Fruit fly (Drosophila melanogaster) whole organism, embryonic: ENCODE data around the gene CG32182.
A peak's percentile ranks its signal among the peaks of the same experiment; 100 is the strongest.

ENCODE experiments used
- Adf1 ChIP-seq: fragments of 200-800 bp; sonication (Bioruptor generic); IDR thresholded peaks from 2 replicates; pipeline ENCODE4 v1.3.6; 2022; ENCODE audit warnings: missing biosample characterization, missing genetic modification characterization
- Bteb2 ChIP-seq: fragments of 200-800 bp; sonication (Bioruptor generic); optimal IDR thresholded peaks from 2 replicates; lab custom pipeline; 2016; ENCODE audit warnings: missing biosample characterization, missing genetic modification characterization
- CG11398 ChIP-seq: fragments of 200-800 bp; sonication (Bioruptor generic); optimal IDR thresholded peaks from 2 replicates; lab custom pipeline; 2016; ENCODE audit warnings: missing biosample characterization, missing genetic modification characterization
- CG12391 ChIP-seq: fragments of 200-800 bp; sonication (Bioruptor generic); optimal IDR thresholded peaks from 3 replicates; lab custom pipeline; 2018; ENCODE audit warnings: missing biosample characterization, mild to moderate bottlenecking, missing genetic modification characterization, moderate library complexity
- CG14014 ChIP-seq: fragments of 200-800 bp; sonication (Bioruptor generic); IDR thresholded peaks from 2 replicates; pipeline ENCODE4 v1.3.6; 2022; ENCODE audit warnings: missing biosample characterization, missing genetic modification characterization
- CG14860 ChIP-seq: fragments of 200-800 bp; sonication (Bioruptor generic); IDR thresholded peaks from 3 replicates; pipeline ENCODE4 v1.3.6; 2022; ENCODE audit warnings: missing biosample characterization, missing genetic modification characterization; ENCODE audit not compliant: partially characterized antibody
- CG15073 ChIP-seq: fragments of 200-800 bp; sonication (Bioruptor generic); optimal IDR thresholded peaks from 2 replicates; lab custom pipeline; 2016; ENCODE audit warnings: missing biosample characterization, missing genetic modification characterization
- CG18011 ChIP-seq: fragments of 200-800 bp; sonication (Bioruptor generic); optimal IDR thresholded peaks from 2 replicates; lab custom pipeline; 2017; ENCODE audit warnings: missing biosample characterization, missing genetic modification characterization, mild to moderate bottlenecking, moderate library complexity, missing genotype
- CG2875 ChIP-seq: fragments of 200-800 bp; sonication (Bioruptor generic); optimal IDR thresholded peaks from 2 replicates; lab custom pipeline; 2017; ENCODE audit warnings: missing biosample characterization, mild to moderate bottlenecking, missing genetic modification characterization, missing genetic modification reagents
- CG31365 ChIP-seq: fragments of 200-800 bp; sonication (Bioruptor generic); optimal IDR thresholded peaks from 2 replicates; lab custom pipeline; 2018; ENCODE audit warnings: missing biosample characterization, mild to moderate bottlenecking, missing genetic modification characterization
- CG34376 ChIP-seq: fragments of 200-800 bp; sonication (Bioruptor generic); optimal IDR thresholded peaks from 2 replicates; lab custom pipeline; 2018; ENCODE audit warnings: missing biosample characterization, mild to moderate bottlenecking, missing genetic modification characterization
- CG42726 ChIP-seq: fragments of 200-800 bp; sonication (Bioruptor generic); IDR thresholded peaks from 2 replicates; pipeline ENCODE4 v1.3.6; 2022; ENCODE audit warnings: missing biosample characterization, missing genetic modification characterization; ENCODE audit not compliant: partially characterized antibody
- CG6813 ChIP-seq: fragments of 200-800 bp; sonication (Bioruptor generic); optimal IDR thresholded peaks from 2 replicates; lab custom pipeline; 2017; ENCODE audit warnings: missing biosample characterization, missing genetic modification characterization, mild to moderate bottlenecking, moderate library complexity, missing genetic modification reagents
- CG6854 ChIP-seq: fragments of 200-800 bp; sonication (Bioruptor generic); optimal IDR thresholded peaks from 3 replicates; lab custom pipeline; 2017; ENCODE audit warnings: missing biosample characterization, mild to moderate bottlenecking, missing genetic modification characterization
- CG7963 ChIP-seq: fragments of 200-800 bp; sonication (Bioruptor generic); IDR thresholded peaks from 3 replicates; pipeline ENCODE4 v1.3.6; 2022; ENCODE audit warnings: missing biosample characterization, missing genetic modification characterization; ENCODE audit not compliant: partially characterized antibody
- CG9817 ChIP-seq: fragments of 200-800 bp; sonication (Bioruptor generic); optimal IDR thresholded peaks from 2 replicates; lab custom pipeline; 2018; ENCODE audit warnings: missing biosample characterization, mild to moderate bottlenecking, missing genetic modification characterization, moderate library complexity
- Dfd ChIP-seq, 2 experiments: fragments of >200 bp; optimal IDR thresholded peaks; 2 replicates each; lab custom pipeline; 2017; ENCODE audit warnings: missing biosample characterization in 2 of 2, missing genetic modification characterization in 2 of 2
- Dip3 ChIP-seq: fragments of 200-800 bp; sonication (Bioruptor generic); optimal IDR thresholded peaks from 3 replicates; lab custom pipeline; 2016; ENCODE audit warnings: missing biosample characterization, missing genetic modification characterization
- Doc2 ChIP-seq: fragments of 200-800 bp; sonication (Bioruptor generic); IDR thresholded peaks from 2 replicates; pipeline ENCODE4 v1.3.6; 2022; ENCODE audit warnings: missing biosample characterization, missing genetic modification characterization
- Dp ChIP-seq: fragments of 200-800 bp; sonication (Bioruptor generic); optimal IDR thresholded peaks from 2 replicates; lab custom pipeline; 2018; ENCODE audit warnings: missing biosample characterization, mild to moderate bottlenecking, missing genetic modification characterization, moderate library complexity
- Fer2 ChIP-seq: fragments of 200-800 bp; sonication (Bioruptor generic); optimal IDR thresholded peaks from 2 replicates; lab custom pipeline; 2018; ENCODE audit warnings: missing biosample characterization, mild to moderate bottlenecking, missing genetic modification characterization, moderate library complexity
- H15 ChIP-seq: fragments of 200-800 bp; sonication (Bioruptor generic); IDR thresholded peaks from 3 replicates; pipeline ENCODE4 v1.3.6; 2022; ENCODE audit warnings: missing biosample characterization, missing genetic modification characterization
- HmgZ ChIP-seq: fragments of 200-800 bp; sonication (Bioruptor generic); optimal IDR thresholded peaks from 2 replicates; lab custom pipeline; 2018; ENCODE audit warnings: missing biosample characterization, mild to moderate bottlenecking, missing genetic modification characterization
- Hmx ChIP-seq: fragments of 200-800 bp; sonication (Bioruptor generic); optimal IDR thresholded peaks from 2 replicates; lab custom pipeline; 2016; ENCODE audit warnings: missing biosample characterization, missing genetic modification characterization
- MTF-1 ChIP-seq: fragments of 200-800 bp; sonication (Bioruptor generic); optimal IDR thresholded peaks from 2 replicates; lab custom pipeline; 2018; ENCODE audit warnings: missing biosample characterization, mild to moderate bottlenecking, missing genetic modification characterization, borderline replicate concordance
- Max ChIP-seq: fragments of 200-800 bp; sonication (Bioruptor generic); optimal IDR thresholded peaks from 2 replicates; lab custom pipeline; 2016; ENCODE audit warnings: missing biosample characterization, mild to moderate bottlenecking, missing genetic modification characterization
- Meics ChIP-seq: fragments of 200-800 bp; sonication (Bioruptor generic); optimal IDR thresholded peaks from 2 replicates; lab custom pipeline; 2017; ENCODE audit warnings: missing biosample characterization, mild to moderate bottlenecking, missing genetic modification characterization
- NFAT ChIP-seq: fragments of 200-800 bp; sonication (Bioruptor generic); IDR thresholded peaks from 2 replicates; pipeline ENCODE4 v1.3.6; 2022; ENCODE audit warnings: missing biosample characterization, missing genetic modification characterization
- Ssrp ChIP-seq: fragments of 200-800 bp; sonication (Bioruptor generic); optimal IDR thresholded peaks from 2 replicates; lab custom pipeline; 2018; ENCODE audit warnings: missing biosample characterization, mild to moderate bottlenecking, missing genetic modification characterization, moderate library complexity
- ato ChIP-seq: fragments of 200-800 bp; sonication (Bioruptor generic); IDR thresholded peaks from 2 replicates; pipeline ENCODE4 v1.3.6; 2022; ENCODE audit warnings: missing biosample characterization, missing genetic modification characterization; ENCODE audit not compliant: partially characterized antibody
- bab2 ChIP-seq: fragments of 200-800 bp; sonication (Bioruptor generic); optimal IDR thresholded peaks from 2 replicates; lab custom pipeline; 2016; ENCODE audit warnings: missing biosample characterization, missing genetic modification characterization
- bcd ChIP-seq: fragments of 200-800 bp; sonication (Bioruptor generic); optimal IDR thresholded peaks from 2 replicates; lab custom pipeline; 2017; ENCODE audit warnings: missing biosample characterization, mild to moderate bottlenecking, missing genetic modification characterization
- corto ChIP-seq: fragments of 200-800 bp; sonication (Bioruptor generic); optimal IDR thresholded peaks from 2 replicates; lab custom pipeline; 2016; ENCODE audit warnings: missing biosample characterization, mild to moderate bottlenecking, missing genetic modification characterization, moderate library complexity
- crol ChIP-seq: fragments of 200-800 bp; sonication (Bioruptor generic); IDR thresholded peaks from 2 replicates; pipeline ENCODE4 v1.3.6; 2022; ENCODE audit warnings: missing biosample characterization, missing genetic modification characterization
- ewg ChIP-seq: fragments of 200-800 bp; sonication (Bioruptor generic); optimal IDR thresholded peaks from 3 replicates; lab custom pipeline; 2017; ENCODE audit warnings: mild to moderate bottlenecking, missing biosample characterization, missing genetic modification reagents, missing genetic modification characterization
- exex ChIP-seq: fragments of 200-800 bp; sonication (Bioruptor generic); optimal IDR thresholded peaks from 4 replicates; lab custom pipeline; 2018; ENCODE audit warnings: missing biosample characterization, mild to moderate bottlenecking, missing genetic modification characterization, moderate library complexity
- gcm ChIP-seq: fragments of 200-800 bp; sonication (Bioruptor generic); optimal IDR thresholded peaks from 2 replicates; lab custom pipeline; 2019; ENCODE audit warnings: missing biosample characterization, mild to moderate bottlenecking, missing genetic modification characterization, moderate library complexity
- hth ChIP-seq: fragments of >200 bp; optimal IDR thresholded peaks from 2 replicates; lab custom pipeline; 2017; ENCODE audit warnings: inconsistent platforms
- kay ChIP-seq: fragments of 200-800 bp; sonication (Bioruptor generic); optimal IDR thresholded peaks from 2 replicates; lab custom pipeline; 2016; ENCODE audit warnings: missing biosample characterization, missing genetic modification characterization
- knrl ChIP-seq: fragments of 200-800 bp; sonication (Bioruptor generic); IDR thresholded peaks from 3 replicates; pipeline ENCODE4 v1.3.6; 2022; ENCODE audit warnings: missing biosample characterization, missing genetic modification characterization; ENCODE audit not compliant: partially characterized antibody
- lbe ChIP-seq: fragments of 200-800 bp; sonication (Bioruptor generic); optimal IDR thresholded peaks from 2 replicates; lab custom pipeline; 2016; ENCODE audit warnings: missing biosample characterization, mild to moderate bottlenecking, missing genetic modification characterization
- lov ChIP-seq, 2 experiments: fragments of 200-800 bp in 1 of 2; fragments of >200 bp in 1 of 2; sonication (Bioruptor generic) in 1 of 2; IDR thresholded peaks in 1 of 2; optimal IDR thresholded peaks in 1 of 2; 2 replicates in 1 of 2; 3 replicates in 1 of 2; pipeline versions ENCODE4 v1.3.6 to Lab custom; 2017 to 2022; ENCODE audit warnings: missing biosample characterization in 1 of 2, missing genetic modification characterization in 1 of 2
- p53 ChIP-seq: fragments of 200-800 bp; sonication (Bioruptor generic); optimal IDR thresholded peaks from 2 replicates; lab custom pipeline; 2016; ENCODE audit warnings: missing biosample characterization, missing genetic modification characterization
- pan ChIP-seq, 4 experiments: fragments of >200 bp in 3 of 4; fragments of 200-800 bp in 1 of 4; sonication (Bioruptor generic) in 1 of 4; optimal IDR thresholded peaks in 3 of 4; IDR thresholded peaks in 1 of 4; 2 replicates each; pipeline versions ENCODE4 v1.3.6 to Lab custom; 2017 to 2022; ENCODE audit warnings: missing biosample characterization in 2 of 4, missing genetic modification characterization in 2 of 4, mixed read lengths in 1 of 4
- pfk ChIP-seq: fragments of 200-800 bp; sonication (Bioruptor generic); optimal IDR thresholded peaks from 2 replicates; lab custom pipeline; 2018; ENCODE audit warnings: missing biosample characterization, mild to moderate bottlenecking, missing genetic modification characterization, moderate library complexity
- slbo ChIP-seq: fragments of 200-800 bp; sonication (Bioruptor generic); IDR thresholded peaks from 2 replicates; pipeline ENCODE4 v1.3.6; 2022; ENCODE audit warnings: missing biosample characterization, missing genetic modification characterization

The CG32182 gene

dm6 chr3L:17757156-17758083, 492 bp upstream of the CG32182 start (continued):
- TF ChIP-seq p53 (no peak), H15 (GFP tag; lab: Robert Waterston, UW) (peak; percentile 64; the same call in 1 of the 3 replicates), CG2875 (peak; percentile 88), CG31365 (no peak), CG6854 (GFP tag; lab: Kevin White, UChicago) (peak; percentile 49), CG18011 (GFP tag; lab: Kevin White, UChicago) (no peak), CG6813 (peak; percentile 74), CG15073 (GFP tag; lab: Kevin White, UChicago) (no peak), bab2 (peak; percentile 46), Dfd (GFP tag; optimal IDR thresholded peaks at IDR 0.05; lab: Kevin White, UChicago) (no peak), Dp (no peak), Max (GFP tag; lab: Kevin White, UChicago) (peak; percentile 76), CG12391 (tag; lab: Kevin White, UChicago) (peak; percentile 88), CG11398 (GFP tag; lab: Kevin White, UChicago) (no peak), Meics (GFP tag; lab: Kevin White, UChicago) (peak; percentile 29), ato (GFP tag; lab: Robert Waterston, UW) (no peak), MTF-1 (GFP tag; lab: Kevin White, UChicago) (no peak), Hmx (GFP tag; lab: Kevin White, UChicago) (no peak), knrl (GFP tag; lab: Robert Waterston, UW) (no peak), exex (tag; lab: Kevin White, UChicago) (peak; percentile 10), pfk (GFP tag; lab: Kevin White, UChicago) (no peak), hth (no peak), Dip3 (no peak), corto (GFP tag; lab: Kevin White, UChicago) (no peak), NFAT (GFP tag; lab: Robert Waterston, UW) (no peak), CG34376 (peak; percentile 57), CG14860 (no peak), crol (GFP tag; lab: Robert Waterston, UW) (peak; percentile 88), gcm (GFP tag; lab: Kevin White, UChicago) (peak; percentile 87), CG7963 (GFP tag; lab: Robert Waterston, UW) (0 out of 3 replicates have a peak, but pooled peaks have one; percentile 22), CG14014 (GFP tag; lab: Robert Waterston, UW) (no peak), lov (optimal IDR thresholded peaks at IDR 0.05; lab: Kevin White, UChicago) (no peak), lov (GFP tag; IDR thresholded peaks at IDR 0.05; lab: Robert Waterston, UW) (0 out of 3 replicates have a peak, but pooled peaks have one; percentile 4), CG42726 (GFP tag; lab: Robert Waterston, UW) (no peak), Doc2 (GFP tag; lab: Robert Waterston, UW) (no peak), ewg (GFP tag; lab: Kevin White, UChicago) (peak; percentile 82), kay (GFP tag; lab: Kevin White, UChicago) (peak; percentile 35), Fer2 (tag; lab: Kevin White, UChicago) (no peak), Ssrp (peak; percentile 85), Adf1 (GFP tag; lab: Robert Waterston, UW) (no peak), slbo (GFP tag; lab: Robert Waterston, UW) (no peak), CG9817 (tag; lab: Kevin White, UChicago) (peak; percentile 37), pan (optimal IDR thresholded peaks at IDR 0.05; lab: Kevin White, UChicago) (no peak), pan (GFP tag; optimal IDR thresholded peaks at IDR 0.05 in 1 of 2, IDR thresholded peaks at IDR 0.05 in 1 of 2) (peak in 1 of 2 experiments; percentile 37), Bteb2 (no peak), bcd (GFP tag; lab: Kevin White, UChicago) (peak; percentile 71), lbe (GFP tag; lab: Kevin White, UChicago) (no peak), HmgZ (tag; lab: Kevin White, UChicago) (peak; percentile 23)
